Worm (Caenorhabditis elegans) whole organism, young adult: ENCODE measurements around the gene umps-1.

Source experiments
- C17E4.6 ChIP-seq: fragments of 200-800 bp; sonication (Bioruptor generic); IDR thresholded peaks from 2 replicates; pipeline ENCODE4 v1.3.6; 2022; ENCODE audit warnings: missing genetic modification reagents, missing genetic modification characterization, missing compliant biosample characterization
- D2030.7 ChIP-seq: fragments of 200-800 bp; sonication (Bioruptor generic); IDR thresholded peaks from 2 replicates; pipeline ENCODE4 v1.3.6; 2022; ENCODE audit warnings: missing genetic modification reagents, missing genetic modification characterization, missing compliant biosample characterization
- F37B4.10 ChIP-seq: fragments of 200-800 bp; sonication (Bioruptor generic); IDR thresholded peaks from 2 replicates; pipeline ENCODE4 v1.3.6; 2022; ENCODE audit warnings: missing genetic modification characterization, missing compliant biosample characterization
- F52B5.7 ChIP-seq: sonication (generic microtip); optimal IDR thresholded peaks from 2 replicates; lab custom pipeline; 2016; ENCODE audit warnings: mild to moderate bottlenecking, missing genetic modification characterization, missing compliant biosample characterization
- F57A8.1 ChIP-seq: fragments of 200-800 bp; sonication (Bioruptor generic); optimal IDR thresholded peaks from 2 replicates; lab custom pipeline; 2018; ENCODE audit warnings: mild to moderate bottlenecking, missing genetic modification characterization, moderate library complexity, missing compliant biosample characterization
- K12H6.12 ChIP-seq: fragments of 200-800 bp; sonication (Bioruptor generic); optimal IDR thresholded peaks from 2 replicates; lab custom pipeline; 2018; ENCODE audit warnings: mild to moderate bottlenecking, missing genetic modification characterization, missing compliant biosample characterization
- T07F8.4 ChIP-seq: sonication (generic microtip); optimal IDR thresholded peaks from 2 replicates; lab custom pipeline; 2016; ENCODE audit warnings: mild to moderate bottlenecking, missing genetic modification characterization, moderate library complexity, missing compliant biosample characterization
- T26A5.8 ChIP-seq: sonication (generic microtip); optimal IDR thresholded peaks from 2 replicates; lab custom pipeline; 2016; ENCODE audit warnings: missing genetic modification characterization, missing compliant biosample characterization
- Y53F4B.3 ChIP-seq: fragments of 200-800 bp; sonication (Bioruptor generic); IDR thresholded peaks from 2 replicates; pipeline ENCODE4 v1.3.6; 2022; ENCODE audit warnings: missing genetic modification reagents, missing genetic modification characterization, missing compliant biosample characterization
- Y67H2A.10 ChIP-seq: fragments of 200-800 bp; sonication (Bioruptor generic); conservative IDR thresholded peaks from 2 replicates; pipeline ENCODE4 v1.3.6; 2022; ENCODE audit warnings: missing genetic modification reagents, missing genetic modification characterization, missing compliant biosample characterization
- atf-7 ChIP-seq: sonication (generic microtip); optimal IDR thresholded peaks from 2 replicates; lab custom pipeline; 2017; ENCODE audit warnings: mild to moderate bottlenecking, missing genetic modification characterization, missing compliant biosample characterization
- athp-1 ChIP-seq: sonication (generic microtip); optimal IDR thresholded peaks from 2 replicates; lab custom pipeline; 2017; ENCODE audit warnings: mild to moderate bottlenecking, missing genetic modification characterization, missing compliant biosample characterization
- attf-5 ChIP-seq: fragments of 200-800 bp; sonication (Bioruptor generic); optimal IDR thresholded peaks from 2 replicates; lab custom pipeline; 2018; ENCODE audit warnings: mild to moderate bottlenecking, missing genetic modification characterization, missing compliant biosample characterization
- attf-6 ChIP-seq: fragments of 200-800 bp; sonication (Bioruptor generic); IDR thresholded peaks from 2 replicates; pipeline ENCODE4 v1.3.6; 2022; ENCODE audit warnings: missing genetic modification reagents, missing genetic modification characterization, missing compliant biosample characterization
- bed-1 ChIP-seq: fragments of 200-800 bp; sonication (Bioruptor generic); IDR thresholded peaks from 2 replicates; pipeline ENCODE4 v1.3.6; 2022; ENCODE audit warnings: missing genetic modification reagents, missing genetic modification characterization, missing compliant biosample characterization
- ccch-3 ChIP-seq: fragments of 200-800 bp; sonication (Bioruptor generic); optimal IDR thresholded peaks from 2 replicates; lab custom pipeline; 2018; ENCODE audit warnings: mild to moderate bottlenecking, missing genetic modification characterization, missing compliant biosample characterization
- ceh-40 ChIP-seq: fragments of 200-800 bp; sonication (Bioruptor generic); IDR thresholded peaks from 2 replicates; pipeline ENCODE4 v1.3.6; 2022; ENCODE audit warnings: missing genetic modification characterization, missing compliant biosample characterization
- ceh-58 ChIP-seq: fragments of 200-800 bp; sonication (Bioruptor generic); IDR thresholded peaks from 2 replicates; pipeline ENCODE4 v1.3.6; 2022; ENCODE audit warnings: missing genetic modification characterization, missing compliant biosample characterization
- ceh-79 ChIP-seq: sonication (generic microtip); optimal IDR thresholded peaks from 2 replicates; lab custom pipeline; 2017; ENCODE audit warnings: mild to moderate bottlenecking, missing genetic modification characterization, missing compliant biosample characterization
- ceh-91 ChIP-seq: fragments of 200-800 bp; sonication (Bioruptor generic); IDR thresholded peaks from 2 replicates; pipeline ENCODE4 v1.3.6; 2022; ENCODE audit warnings: missing genetic modification reagents, missing genetic modification characterization, missing compliant biosample characterization
- die-1 ChIP-seq: sonication (generic microtip); optimal IDR thresholded peaks from 2 replicates; lab custom pipeline; 2016; ENCODE audit warnings: missing genotype, mild to moderate bottlenecking, missing genetic modification characterization, missing compliant biosample characterization
- efl-1 ChIP-seq: fragments of 150-350 bp; optimal IDR thresholded peaks from 2 replicates; lab custom pipeline; 2014; ENCODE audit warnings: missing biosample characterization, missing genetic modification reagents, missing genetic modification characterization
- egl-44 ChIP-seq: fragments of 200-800 bp; sonication (Bioruptor generic); IDR thresholded peaks from 2 replicates; pipeline ENCODE4 v1.3.6; 2022; ENCODE audit warnings: missing genetic modification reagents, missing genetic modification characterization, missing compliant biosample characterization
- egrh-3 ChIP-seq: fragments of 200-800 bp; sonication (Bioruptor generic); IDR thresholded peaks from 2 replicates; pipeline ENCODE4 v1.3.6; 2022; ENCODE audit warnings: missing genetic modification reagents, missing genetic modification characterization, missing compliant biosample characterization
- fkh-3 ChIP-seq: sonication (generic microtip); optimal IDR thresholded peaks from 2 replicates; lab custom pipeline; 2016; ENCODE audit warnings: mild to moderate bottlenecking, missing genetic modification characterization, missing compliant biosample characterization
- hsf-1 ChIP-seq: fragments of 200-800 bp; sonication (Bioruptor generic); IDR thresholded peaks from 2 replicates; pipeline ENCODE4 v1.3.6; 2022; ENCODE audit warnings: missing genetic modification reagents, missing genetic modification characterization, missing compliant biosample characterization
- madf-8 ChIP-seq: fragments of 200-800 bp; sonication (Bioruptor generic); conservative IDR thresholded peaks from 2 replicates; pipeline ENCODE4 v1.3.6; 2022; ENCODE audit warnings: missing genetic modification reagents, missing genetic modification characterization, missing compliant biosample characterization
- mxl-1 ChIP-seq: sonication (generic microtip); optimal IDR thresholded peaks from 2 replicates; lab custom pipeline; 2016; ENCODE audit warnings: missing genetic modification characterization, missing compliant biosample characterization
- nfya-2 ChIP-seq: fragments of 200-800 bp; sonication (Bioruptor generic); IDR thresholded peaks from 2 replicates; pipeline ENCODE4 v1.3.6; 2022; ENCODE audit warnings: missing genetic modification reagents, missing genetic modification characterization, missing compliant biosample characterization
- nfyb-1 ChIP-seq: fragments of 200-800 bp; sonication (Bioruptor generic); IDR thresholded peaks from 2 replicates; pipeline ENCODE4 v1.3.6; 2022; ENCODE audit warnings: missing genetic modification reagents, missing genetic modification characterization, missing compliant biosample characterization
- rec-8 ChIP-seq, 2 experiments: sonication (generic microtip); optimal IDR thresholded peaks; 2 replicates each; lab custom pipeline; 2016; ENCODE audit warnings: mild to moderate bottlenecking in 2 of 2, missing genetic modification characterization in 2 of 2, missing genetic modification reagents in 2 of 2, missing genotype in 2 of 2, missing biosample characterization in 1 of 2, missing compliant biosample characterization in 1 of 2, moderate library complexity in 1 of 2
- tbx-9 ChIP-seq: sonication (generic microtip); optimal IDR thresholded peaks from 2 replicates; lab custom pipeline; 2016; ENCODE audit warnings: borderline replicate concordance, missing genetic modification characterization, inconsistent platforms, missing compliant biosample characterization
- unc-130 ChIP-seq: sonication (generic microtip); optimal IDR thresholded peaks from 2 replicates; lab custom pipeline; 2016; ENCODE audit warnings: missing genetic modification reagents, missing genetic modification characterization, missing compliant biosample characterization
- zfh-2 ChIP-seq: fragments of 200-800 bp; sonication (Bioruptor generic); conservative IDR thresholded peaks from 2 replicates; pipeline ENCODE4 v1.3.6; 2022; ENCODE audit warnings: missing genetic modification reagents, missing genetic modification characterization, missing compliant biosample characterization
- ztf-18 ChIP-seq: sonication (generic microtip); optimal IDR thresholded peaks from 2 replicates; lab custom pipeline; 2016; ENCODE audit warnings: missing genotype, mild to moderate bottlenecking, missing genetic modification characterization, missing compliant biosample characterization
- ztf-22 ChIP-seq: fragments of 200-800 bp; sonication (Bioruptor generic); optimal IDR thresholded peaks from 2 replicates; lab custom pipeline; 2018; ENCODE audit warnings: mild to moderate bottlenecking, missing genetic modification characterization, moderate library complexity, missing compliant biosample characterization
- ztf-3 ChIP-seq: fragments of 200-800 bp; sonication (Bioruptor generic); optimal IDR thresholded peaks from 2 replicates; lab custom pipeline; 2018; ENCODE audit warnings: mild to moderate bottlenecking, missing genetic modification characterization, missing compliant biosample characterization

The umps-1 gene

ce11 chrIII:10398919-10399318 is 41.5 kb upstream of the umps-1 start:
- TF ChIP-seq D2030.7 (GFP tag; lab: Robert Waterston, UW) (no peak), hsf-1 (no peak), K12H6.12 (tag; lab: Kevin White, UChicago) (no peak), atf-7 (tag; lab: Kevin White, UChicago) (no peak), unc-130 (GFP tag; lab: Kevin White, UChicago) (no peak), F37B4.10 (GFP tag; lab: Robert Waterston, UW) (no peak), ceh-58 (GFP tag; lab: Robert Waterston, UW) (0 out of 2 replicates have a peak, but pooled peaks have one; percentile 18), ceh-79 (no peak), zfh-2 (GFP tag; lab: Robert Waterston, UW) (peak; percentile 61), egrh-3 (GFP tag; lab: Robert Waterston, UW) (peak; percentile 32; the same call in 1 of the 2 replicates)

ce11 chrIII:10396891-10397502 is 39.5 kb upstream of the umps-1 start:
- no peak for TF ChIP-seq bed-1
- no peak for TF ChIP-seq F52B5.7
- no peak for TF ChIP-seq C17E4.6 (GFP tag; lab: Robert Waterston, UW)
- no peak for TF ChIP-seq T07F8.4 (tag; lab: Kevin White, UChicago)
- TF ChIP-seq F37B4.10 (GFP tag; lab: Robert Waterston, UW) = no peak
- TF ChIP-seq ztf-18 (tag; lab: Kevin White, UChicago) = no peak
- no peak for TF ChIP-seq die-1
- TF ChIP-seq D2030.7 (GFP tag; lab: Robert Waterston, UW) = no peak
- TF ChIP-seq mxl-1 (tag; lab: Kevin White, UChicago) = no peak

ce11 chrIII:10395990-10396389 is 38.5 kb upstream of the umps-1 start, which contains the start of gene M03C11.1:
Gene M03C11.1 (minus strand): TSS chrIII:10396090.
- TF ChIP-seq zfh-2 (GFP tag; lab: Robert Waterston, UW) = no peak
- TF ChIP-seq tbx-9 (tag; lab: Kevin White, UChicago) = no peak
- no peak for TF ChIP-seq ztf-22 (GFP tag; lab: Kevin White, UChicago)
- TF ChIP-seq rec-8 (tag; optimal IDR thresholded peaks at IDR 0.05; lab: Kevin White, UChicago) = no peak
- TF ChIP-seq attf-5 (GFP tag; lab: Kevin White, UChicago) = no peak
- TF ChIP-seq attf-6 (GFP tag; lab: Robert Waterston, UW) = no peak
- no peak for TF ChIP-seq ztf-3 (GFP tag; lab: Kevin White, UChicago)
- TF ChIP-seq nfyb-1 (GFP tag; lab: Robert Waterston, UW) = no peak
- TF ChIP-seq madf-8 (GFP tag; lab: Robert Waterston, UW) = no peak
- TF ChIP-seq Y53F4B.3 (GFP tag; lab: Robert Waterston, UW) = no peak
- no peak for TF ChIP-seq ccch-3 (GFP tag; lab: Kevin White, UChicago)
- no peak for TF ChIP-seq egl-44 (GFP tag; lab: Robert Waterston, UW)
- TF ChIP-seq F37B4.10 (GFP tag; lab: Robert Waterston, UW) = no peak
- no peak for TF ChIP-seq T26A5.8 (tag; lab: Kevin White, UChicago)
- TF ChIP-seq Y67H2A.10 (GFP tag; lab: Robert Waterston, UW) = no peak
- TF ChIP-seq ceh-91 (GFP tag; lab: Robert Waterston, UW) = no peak
- TF ChIP-seq nfya-2 (GFP tag; lab: Robert Waterston, UW) = no peak
- no peak for TF ChIP-seq ceh-40
- TF ChIP-seq D2030.7 (GFP tag; lab: Robert Waterston, UW) = no peak

ce11 chrIII:10391628-10392027 is 34.2 kb upstream of the umps-1 start, which contains the start of gene M03C11.9:
Gene M03C11.9 (minus strand): TSS chrIII:10391728.
- no peak for TF ChIP-seq athp-1 (tag; lab: Kevin White, UChicago)
- no peak for TF ChIP-seq fkh-3 (tag; lab: Kevin White, UChicago)
- no peak for TF ChIP-seq efl-1
- TF ChIP-seq F57A8.1 (GFP tag; lab: Kevin White, UChicago) = no peak
- TF ChIP-seq madf-8 (GFP tag; lab: Robert Waterston, UW) = no peak
- TF ChIP-seq, all 124 proteins: peak for 0
